Worm (Caenorhabditis elegans) whole organism, young adult: ENCODE measurements around the gene C34C12.1.
A peak's percentile ranks its signal among the peaks of the same experiment; 100 is the strongest.

Source experiments
- C06A6.2 ChIP-seq: fragments of 200-800 bp; sonication (Bioruptor generic); conservative IDR thresholded peaks from 2 replicates; pipeline ENCODE4 v1.3.6; 2022; ENCODE audit warnings: missing genetic modification characterization, missing compliant biosample characterization
- C17E4.6 ChIP-seq: fragments of 200-800 bp; sonication (Bioruptor generic); IDR thresholded peaks from 2 replicates; pipeline ENCODE4 v1.3.6; 2022; ENCODE audit warnings: missing genetic modification reagents, missing genetic modification characterization, missing compliant biosample characterization
- D2030.7 ChIP-seq: fragments of 200-800 bp; sonication (Bioruptor generic); IDR thresholded peaks from 2 replicates; pipeline ENCODE4 v1.3.6; 2022; ENCODE audit warnings: missing genetic modification reagents, missing genetic modification characterization, missing compliant biosample characterization
- F37B4.10 ChIP-seq: fragments of 200-800 bp; sonication (Bioruptor generic); IDR thresholded peaks from 2 replicates; pipeline ENCODE4 v1.3.6; 2022; ENCODE audit warnings: missing genetic modification characterization, missing compliant biosample characterization
- F49E8.2 ChIP-seq: sonication (generic microtip); optimal IDR thresholded peaks from 3 replicates; lab custom pipeline; 2017; ENCODE audit warnings: missing genetic modification characterization, mild to moderate bottlenecking, missing compliant biosample characterization, antibody characterized with exemption, moderate library complexity; ENCODE audit not compliant: insufficient read depth
- F55B11.4 ChIP-seq: sonication (generic microtip); optimal IDR thresholded peaks from 2 replicates; lab custom pipeline; 2016; ENCODE audit warnings: missing compliant biosample characterization, missing genetic modification characterization, borderline replicate concordance; ENCODE audit not compliant: insufficient read depth
- F57A8.1 ChIP-seq: fragments of 200-800 bp; sonication (Bioruptor generic); optimal IDR thresholded peaks from 2 replicates; lab custom pipeline; 2018; ENCODE audit warnings: mild to moderate bottlenecking, missing genetic modification characterization, moderate library complexity, missing compliant biosample characterization
- K12H6.12 ChIP-seq: fragments of 200-800 bp; sonication (Bioruptor generic); optimal IDR thresholded peaks from 2 replicates; lab custom pipeline; 2018; ENCODE audit warnings: mild to moderate bottlenecking, missing genetic modification characterization, missing compliant biosample characterization
- T26A5.8 ChIP-seq: sonication (generic microtip); optimal IDR thresholded peaks from 2 replicates; lab custom pipeline; 2016; ENCODE audit warnings: missing genetic modification characterization, missing compliant biosample characterization
- Y95B8A.8 ChIP-seq: fragments of 200-800 bp; sonication (Bioruptor generic); IDR thresholded peaks from 2 replicates; pipeline ENCODE4 v1.3.6; 2022; ENCODE audit warnings: missing genetic modification reagents, missing genetic modification characterization, missing compliant biosample characterization
- ZK185.1 ChIP-seq: sonication (generic microtip); optimal IDR thresholded peaks from 2 replicates; lab custom pipeline; 2016; ENCODE audit warnings: mild to moderate bottlenecking, missing genetic modification characterization, missing compliant biosample characterization; ENCODE audit not compliant: poor library complexity, severe bottlenecking
- aptf-2 ChIP-seq: fragments of 200-800 bp; sonication (Bioruptor generic); conservative IDR thresholded peaks from 2 replicates; pipeline ENCODE4 v1.3.6; 2022; ENCODE audit warnings: missing genetic modification reagents, missing genetic modification characterization, missing compliant biosample characterization
- aptf-3 ChIP-seq: fragments of 200-800 bp; sonication (Bioruptor generic); IDR thresholded peaks from 2 replicates; pipeline ENCODE4 v1.3.6; 2022; ENCODE audit warnings: missing genetic modification characterization, missing compliant biosample characterization
- ccch-3 ChIP-seq: fragments of 200-800 bp; sonication (Bioruptor generic); optimal IDR thresholded peaks from 2 replicates; lab custom pipeline; 2018; ENCODE audit warnings: mild to moderate bottlenecking, missing genetic modification characterization, missing compliant biosample characterization
- cebp-1 ChIP-seq, 2 experiments: fragments of 200-800 bp in 1 of 2; sonication (Bioruptor generic) in 1 of 2; sonication (generic microtip) in 1 of 2; IDR thresholded peaks in 1 of 2; optimal IDR thresholded peaks in 1 of 2; 2 replicates each; pipeline versions ENCODE4 v1.3.6 to Lab custom; 2017 to 2022; ENCODE audit warnings: missing compliant biosample characterization in 2 of 2, missing genetic modification characterization in 2 of 2, mild to moderate bottlenecking in 1 of 2, missing genetic modification reagents in 1 of 2, moderate library complexity in 1 of 2
- cebp-2 ChIP-seq: fragments of 200-800 bp; sonication (Bioruptor generic); IDR thresholded peaks from 2 replicates; pipeline ENCODE4 v1.3.6; 2022; ENCODE audit warnings: missing genetic modification characterization, missing compliant biosample characterization
- ceh-58 ChIP-seq: fragments of 200-800 bp; sonication (Bioruptor generic); IDR thresholded peaks from 2 replicates; pipeline ENCODE4 v1.3.6; 2022; ENCODE audit warnings: missing genetic modification characterization, missing compliant biosample characterization
- die-1 ChIP-seq: sonication (generic microtip); optimal IDR thresholded peaks from 2 replicates; lab custom pipeline; 2016; ENCODE audit warnings: missing genotype, mild to moderate bottlenecking, missing genetic modification characterization, missing compliant biosample characterization
- egl-18 ChIP-seq: fragments of 200-800 bp; sonication (Bioruptor generic); IDR thresholded peaks from 2 replicates; pipeline ENCODE4 v1.3.6; 2022; ENCODE audit warnings: missing genetic modification reagents, missing genetic modification characterization, missing compliant biosample characterization
- hlh-26 ChIP-seq: fragments of 200-800 bp; sonication (Bioruptor generic); conservative IDR thresholded peaks from 2 replicates; pipeline ENCODE4 v1.3.6; 2022; ENCODE audit warnings: missing genetic modification reagents, missing genetic modification characterization, missing compliant biosample characterization
- hmg-20 ChIP-seq: fragments of 200-800 bp; sonication (Bioruptor generic); IDR thresholded peaks from 2 replicates; pipeline ENCODE4 v1.3.6; 2022; ENCODE audit warnings: missing genetic modification reagents, missing genetic modification characterization, missing compliant biosample characterization
- hsf-1 ChIP-seq: fragments of 200-800 bp; sonication (Bioruptor generic); IDR thresholded peaks from 2 replicates; pipeline ENCODE4 v1.3.6; 2022; ENCODE audit warnings: missing genetic modification reagents, missing genetic modification characterization, missing compliant biosample characterization
- lin-35 ChIP-seq, 3 experiments: fragments of 150-350 bp in 2 of 3; sonication (generic microtip) in 1 of 3; optimal IDR thresholded peaks; 2 replicates each; lab custom pipeline; 2014 to 2018; ENCODE audit warnings: missing biosample characterization in 3 of 3, missing genetic modification characterization in 3 of 3, missing genetic modification reagents in 3 of 3
- lin-54 ChIP-seq: fragments of 200-800 bp; sonication (Bioruptor generic); optimal IDR thresholded peaks from 2 replicates; lab custom pipeline; 2018; ENCODE audit warnings: mild to moderate bottlenecking, missing genetic modification characterization, missing compliant biosample characterization
- madf-3 ChIP-seq: fragments of 200-800 bp; sonication (Bioruptor generic); IDR thresholded peaks from 2 replicates; pipeline ENCODE4 v1.3.6; 2022; ENCODE audit warnings: missing genetic modification reagents, missing genetic modification characterization, missing compliant biosample characterization
- madf-6 ChIP-seq: fragments of 200-800 bp; sonication (Bioruptor generic); IDR thresholded peaks from 2 replicates; pipeline ENCODE4 v1.3.6; 2022; ENCODE audit warnings: missing genetic modification reagents, missing genetic modification characterization, missing compliant biosample characterization
- mes-4 ChIP-seq: sonication (generic microtip); optimal IDR thresholded peaks from 2 replicates; lab custom pipeline; 2016; ENCODE audit warnings: missing genotype, missing genetic modification characterization, missing compliant biosample characterization
- mxl-1 ChIP-seq: sonication (generic microtip); optimal IDR thresholded peaks from 2 replicates; lab custom pipeline; 2016; ENCODE audit warnings: missing genetic modification characterization, missing compliant biosample characterization
- nfyb-1 ChIP-seq: fragments of 200-800 bp; sonication (Bioruptor generic); IDR thresholded peaks from 2 replicates; pipeline ENCODE4 v1.3.6; 2022; ENCODE audit warnings: missing genetic modification reagents, missing genetic modification characterization, missing compliant biosample characterization
- sdz-38 ChIP-seq: sonication (generic microtip); optimal IDR thresholded peaks from 2 replicates; lab custom pipeline; 2016; ENCODE audit warnings: missing genotype, missing genetic modification characterization, missing compliant biosample characterization
- snpc-1.1 ChIP-seq: sonication (generic microtip); optimal IDR thresholded peaks from 2 replicates; lab custom pipeline; 2017; ENCODE audit warnings: missing genetic modification characterization, mild to moderate bottlenecking, missing compliant biosample characterization, antibody characterized with exemption, moderate library complexity, missing genotype, missing genetic modification reagents; ENCODE audit not compliant: insufficient read depth
- snpc-1.3 ChIP-seq: sonication (generic microtip); optimal IDR thresholded peaks from 2 replicates; lab custom pipeline; 2017; ENCODE audit warnings: missing genetic modification characterization, mild to moderate bottlenecking, missing compliant biosample characterization, antibody characterized with exemption, moderate library complexity, missing genotype, missing genetic modification reagents; ENCODE audit not compliant: insufficient read depth
- sptf-2 ChIP-seq: fragments of 200-800 bp; sonication (Bioruptor generic); optimal IDR thresholded peaks from 2 replicates; lab custom pipeline; 2018; ENCODE audit warnings: mild to moderate bottlenecking, missing genetic modification characterization, missing compliant biosample characterization
- tbx-9 ChIP-seq: sonication (generic microtip); optimal IDR thresholded peaks from 2 replicates; lab custom pipeline; 2016; ENCODE audit warnings: borderline replicate concordance, missing genetic modification characterization, inconsistent platforms, missing compliant biosample characterization
- unc-130 ChIP-seq: sonication (generic microtip); optimal IDR thresholded peaks from 2 replicates; lab custom pipeline; 2016; ENCODE audit warnings: missing genetic modification reagents, missing genetic modification characterization, missing compliant biosample characterization
- zfh-2 ChIP-seq: fragments of 200-800 bp; sonication (Bioruptor generic); conservative IDR thresholded peaks from 2 replicates; pipeline ENCODE4 v1.3.6; 2022; ENCODE audit warnings: missing genetic modification reagents, missing genetic modification characterization, missing compliant biosample characterization
- ztf-25 ChIP-seq: fragments of 200-800 bp; sonication (Bioruptor generic); IDR thresholded peaks from 2 replicates; pipeline ENCODE4 v1.3.6; 2022; ENCODE audit warnings: missing genetic modification reagents, missing genetic modification characterization, missing compliant biosample characterization
- ztf-28 ChIP-seq: fragments of 200-800 bp; sonication (Bioruptor generic); IDR thresholded peaks from 2 replicates; pipeline ENCODE4 v1.3.6; 2022; ENCODE audit warnings: missing genetic modification reagents, missing genetic modification characterization, missing compliant biosample characterization

The C34C12.1 gene

ce11 chrIII:3478795-3479398 lies 24.8 kb downstream of the C34C12.1 start:
- TF ChIP-seq nfyb-1, result 0 out of 2 replicates have a peak, but pooled peaks have one; percentile 35
- TF ChIP-seq D2030.7 (GFP tag; lab: Robert Waterston, UW), result no peak
- TF ChIP-seq sdz-38 (tag; lab: Kevin White, UChicago), result no peak
- no peak for TF ChIP-seq F55B11.4 (tag; lab: Kevin White, UChicago)

- TF ChIP-seq egl-18 (GFP tag; lab: Robert Waterston, UW) (no peak), ztf-28 (GFP tag; lab: Robert Waterston, UW) (no peak), T26A5.8 (tag; lab: Kevin White, UChicago) (no peak), nfyb-1 (no peak), die-1 (tag; lab: Kevin White, UChicago) (no peak), sptf-2 (GFP tag; lab: Kevin White, UChicago) (no peak), lin-35 (GFP tag; optimal IDR thresholded peaks at IDR 0.05; lab: Kevin White, UChicago) (no peak), C17E4.6 (GFP tag; lab: Robert Waterston, UW) (no peak), ztf-25 (no peak), F37B4.10 (GFP tag; lab: Robert Waterston, UW) (no peak), C06A6.2 (GFP tag; lab: Robert Waterston, UW) (no peak), lin-54 (GFP tag; lab: Kevin White, UChicago) (no peak), F57A8.1 (GFP tag; lab: Kevin White, UChicago) (no peak)
Measured at ce11 chrIII:3480236-3480635, 26.1 kb downstream of the C34C12.1 start.

ce11 chrIII:3480950-3481349 lies 26.8 kb downstream of the C34C12.1 start:
- TF ChIP-seq madf-6 (GFP tag; lab: Robert Waterston, UW), result no peak
- TF ChIP-seq madf-3 (GFP tag; lab: Robert Waterston, UW), result no peak
- no peak for TF ChIP-seq K12H6.12 (tag; lab: Kevin White, UChicago)
- TF ChIP-seq F49E8.2 (tag; lab: Kevin White, UChicago), result no peak
- TF ChIP-seq ztf-25, result no peak
- TF ChIP-seq aptf-3 (GFP tag; lab: Robert Waterston, UW), result no peak
- no peak for TF ChIP-seq snpc-1.3 (tag; lab: Kevin White, UChicago)
- TF ChIP-seq mxl-1 (tag; lab: Kevin White, UChicago), result no peak
- no peak for TF ChIP-seq unc-130 (GFP tag; lab: Kevin White, UChicago)
- TF ChIP-seq ccch-3, result no peak

- no peak for TF ChIP-seq hmg-20 (GFP tag; lab: Robert Waterston, UW)
- TF ChIP-seq ztf-25, result no peak
- TF ChIP-seq zfh-2, result no peak
- no peak for TF ChIP-seq aptf-2 (GFP tag; lab: Robert Waterston, UW)
- TF ChIP-seq mes-4 (tag; lab: Kevin White, UChicago), result no peak
- TF ChIP-seq cebp-1 (GFP tag; IDR thresholded peaks at IDR 0.05; lab: Robert Waterston, UW), result no peak
- no peak for TF ChIP-seq cebp-1 (tag; optimal IDR thresholded peaks at IDR 0.05; lab: Kevin White, UChicago)
- TF ChIP-seq sdz-38 (tag; lab: Kevin White, UChicago), result no peak
- TF ChIP-seq F55B11.4 (tag; lab: Kevin White, UChicago), result no peak
- no peak for TF ChIP-seq tbx-9 (tag; lab: Kevin White, UChicago)
- no peak for TF ChIP-seq C06A6.2 (GFP tag; lab: Robert Waterston, UW)
- no peak for TF ChIP-seq mxl-1 (tag; lab: Kevin White, UChicago)
- no peak for TF ChIP-seq hsf-1
- TF ChIP-seq snpc-1.1 (tag; lab: Kevin White, UChicago), result no peak
- no peak for TF ChIP-seq F37B4.10 (GFP tag; lab: Robert Waterston, UW)
- no peak for TF ChIP-seq cebp-2 (GFP tag; lab: Robert Waterston, UW)
- no peak for TF ChIP-seq ZK185.1 (tag; lab: Kevin White, UChicago)
- no peak for TF ChIP-seq hlh-26 (GFP tag; lab: Robert Waterston, UW)
- TF ChIP-seq Y95B8A.8 (GFP tag; lab: Robert Waterston, UW), result no peak
- TF ChIP-seq ceh-58 (GFP tag; lab: Robert Waterston, UW), result no peak
Measured at ce11 chrIII:3482291-3482690, 28.1 kb downstream of the C34C12.1 start, which contains the start of gene C34C12.6. Gene C34C12.6, plus strand, starts transcription at chrIII:3482591.
